Worm (Caenorhabditis elegans) whole organism, mixed stage, embryonic: Measurements from ENCODE around the gene attf-4.

Experiments used
- M03D4.4 ChIP-seq: sonication (generic microtip); optimal IDR thresholded peaks from 2 replicates; lab custom pipeline; 2017; ENCODE audit warnings: mild to moderate bottlenecking, missing genetic modification characterization, missing compliant biosample characterization
- bed-3 ChIP-seq: fragments of 200-800 bp; sonication (Bioruptor generic); optimal IDR thresholded peaks from 3 replicates; lab custom pipeline; 2018; ENCODE audit warnings: mild to moderate bottlenecking, missing genetic modification characterization, moderate library complexity, missing compliant biosample characterization
- blmp-1 ChIP-seq: fragments of 150-350 bp; optimal IDR thresholded peaks from 2 replicates; lab custom pipeline; 2014; ENCODE audit warnings: missing biosample characterization, missing genetic modification characterization
- ceh-39 ChIP-seq: fragments of 150-350 bp; optimal IDR thresholded peaks from 2 replicates; lab custom pipeline; 2014; ENCODE audit warnings: missing biosample characterization, missing genetic modification characterization
- ceh-43 ChIP-seq: fragments of 200-800 bp; sonication (Bioruptor generic); optimal IDR thresholded peaks from 2 replicates; lab custom pipeline; 2018; ENCODE audit warnings: mild to moderate bottlenecking, missing genetic modification characterization, moderate library complexity, missing compliant biosample characterization
- cnd-1 ChIP-seq: fragments of 200-800 bp; sonication (Bioruptor generic); optimal IDR thresholded peaks from 2 replicates; lab custom pipeline; 2018; ENCODE audit warnings: mild to moderate bottlenecking, missing genetic modification characterization, missing compliant biosample characterization
- drap-1 ChIP-seq: fragments of 200-800 bp; sonication (Bioruptor generic); optimal IDR thresholded peaks from 3 replicates; lab custom pipeline; 2018; ENCODE audit warnings: mild to moderate bottlenecking, missing genetic modification characterization, missing compliant biosample characterization
- elt-1 ChIP-seq: sonication (generic microtip); optimal IDR thresholded peaks from 2 replicates; lab custom pipeline; 2017; ENCODE audit warnings: missing genetic modification characterization, mild to moderate bottlenecking, missing compliant biosample characterization, antibody characterized with exemption, moderate library complexity, borderline replicate concordance; ENCODE audit not compliant: insufficient read depth
- elt-3 ChIP-seq: fragments of 150-350 bp; optimal IDR thresholded peaks from 2 replicates; lab custom pipeline; 2014; ENCODE audit warnings: missing biosample characterization, missing genetic modification characterization
- flh-1 ChIP-seq: fragments of 200-800 bp; sonication (Bioruptor generic); optimal IDR thresholded peaks from 2 replicates; lab custom pipeline; 2018; ENCODE audit warnings: mild to moderate bottlenecking, missing genetic modification characterization, moderate library complexity, missing compliant biosample characterization
- hlh-1 ChIP-seq: fragments of 150-350 bp; optimal IDR thresholded peaks from 2 replicates; lab custom pipeline; 2014; ENCODE audit warnings: missing biosample characterization, missing genetic modification reagents, missing genetic modification characterization
- lin-13 ChIP-seq: fragments of 150-350 bp; optimal IDR thresholded peaks from 2 replicates; lab custom pipeline; 2014; ENCODE audit warnings: missing biosample characterization, missing genetic modification characterization
- lin-32 ChIP-seq: fragments of 200-800 bp; sonication (Bioruptor generic); optimal IDR thresholded peaks from 2 replicates; lab custom pipeline; 2018; ENCODE audit warnings: mild to moderate bottlenecking, missing genetic modification characterization, missing compliant biosample characterization
- lsy-2 ChIP-seq: fragments of 150-350 bp; optimal IDR thresholded peaks from 2 replicates; lab custom pipeline; 2014; ENCODE audit warnings: missing biosample characterization, missing genetic modification characterization
- mep-1 ChIP-seq: fragments of 150-350 bp; optimal IDR thresholded peaks from 2 replicates; lab custom pipeline; 2017; ENCODE audit warnings: missing biosample characterization, missing genetic modification reagents, missing genetic modification characterization, inconsistent platforms
- mls-2 ChIP-seq: sonication (generic microtip); optimal IDR thresholded peaks from 2 replicates; lab custom pipeline; 2016; ENCODE audit warnings: mild to moderate bottlenecking, missing genetic modification characterization, moderate library complexity, missing compliant biosample characterization
- nhr-12 ChIP-seq: fragments of 150-350 bp; optimal IDR thresholded peaks from 2 replicates; lab custom pipeline; 2014; ENCODE audit warnings: missing biosample characterization, missing genetic modification characterization
- nhr-2 ChIP-seq: fragments of 150-350 bp; optimal IDR thresholded peaks from 2 replicates; lab custom pipeline; 2014; ENCODE audit warnings: missing biosample characterization, missing genetic modification characterization
- nhr-28 ChIP-seq: fragments of 150-350 bp; optimal IDR thresholded peaks from 2 replicates; lab custom pipeline; 2014; ENCODE audit warnings: missing biosample characterization, missing genetic modification characterization
- nhr-76 ChIP-seq: sonication (generic microtip); optimal IDR thresholded peaks from 2 replicates; lab custom pipeline; 2017; ENCODE audit warnings: missing biosample characterization, missing genetic modification characterization
- pha-4 ChIP-seq: fragments of 150-350 bp; optimal IDR thresholded peaks from 2 replicates; lab custom pipeline; 2018; ENCODE audit warnings: missing biosample characterization, missing genetic modification reagents, missing genetic modification characterization
- sem-2 ChIP-seq: fragments of 200-800 bp; sonication (Bioruptor generic); optimal IDR thresholded peaks from 2 replicates; lab custom pipeline; 2018; ENCODE audit warnings: mild to moderate bottlenecking, missing genetic modification characterization, missing compliant biosample characterization
- snpc-4 ChIP-seq: fragments of 150-350 bp; optimal IDR thresholded peaks from 2 replicates; lab custom pipeline; 2014; ENCODE audit warnings: missing biosample characterization, missing genetic modification characterization
- sptf-1 ChIP-seq: sonication (generic microtip); optimal IDR thresholded peaks from 2 replicates; lab custom pipeline; 2017; ENCODE audit warnings: mild to moderate bottlenecking, missing genetic modification characterization, moderate library complexity, missing compliant biosample characterization
- tbx-8 ChIP-seq: fragments of 200-800 bp; sonication (Bioruptor generic); optimal IDR thresholded peaks from 2 replicates; lab custom pipeline; 2018; ENCODE audit warnings: mild to moderate bottlenecking, missing genetic modification characterization, moderate library complexity, missing compliant biosample characterization
- unc-120 ChIP-seq: sonication (generic microtip); optimal IDR thresholded peaks from 2 replicates; lab custom pipeline; 2017; ENCODE audit warnings: missing genetic modification characterization, missing compliant biosample characterization; ENCODE audit not compliant: poor library complexity, severe bottlenecking
- unc-39 ChIP-seq: fragments of 150-350 bp; optimal IDR thresholded peaks from 2 replicates; lab custom pipeline; 2014; ENCODE audit warnings: missing biosample characterization, missing genetic modification characterization
- unc-62 ChIP-seq: fragments of 150-350 bp; optimal IDR thresholded peaks from 2 replicates; lab custom pipeline; 2014; ENCODE audit warnings: missing biosample characterization, missing genetic modification reagents, missing genetic modification characterization
- zip-8 ChIP-seq: fragments of 150-350 bp; optimal IDR thresholded peaks from 2 replicates; lab custom pipeline; 2014; ENCODE audit warnings: missing biosample characterization, missing genetic modification characterization

Gene attf-4

DNA sequence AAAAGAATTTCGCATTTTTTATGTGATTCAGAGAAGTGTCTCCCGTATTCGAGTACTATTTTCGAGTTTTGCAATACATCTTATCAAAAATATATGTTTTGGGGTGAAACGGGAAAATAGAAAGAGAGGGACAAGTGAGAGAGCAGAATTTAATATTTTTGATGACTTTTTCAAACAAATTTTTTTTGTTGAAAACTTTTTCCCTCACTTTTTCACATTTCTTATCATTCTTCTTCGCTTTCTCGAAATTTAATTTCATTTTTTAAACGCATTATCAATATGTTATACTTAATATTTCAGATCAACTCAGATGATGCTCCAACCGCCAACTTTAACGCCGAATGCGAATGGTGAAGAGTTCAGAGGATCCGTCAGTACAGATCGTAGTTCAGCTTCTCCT is at the start of gene attf-4:
Gene attf-4 (plus strand): TSS at position 301 of the 400 bp plus-strand sequence.
- TF ChIP-seq elt-1 (no peak), cnd-1 (no peak), ceh-43 (GFP tag; lab: Kevin White, UChicago) (no peak), sptf-1 (tag; lab: Kevin White, UChicago) (no peak), nhr-2 (tag; lab: Kevin White, UChicago) (no peak), lin-32 (no peak), elt-3 (tag; lab: Kevin White, UChicago) (no peak), nhr-76 (tag; lab: Kevin White, UChicago) (no peak)

DNA sequence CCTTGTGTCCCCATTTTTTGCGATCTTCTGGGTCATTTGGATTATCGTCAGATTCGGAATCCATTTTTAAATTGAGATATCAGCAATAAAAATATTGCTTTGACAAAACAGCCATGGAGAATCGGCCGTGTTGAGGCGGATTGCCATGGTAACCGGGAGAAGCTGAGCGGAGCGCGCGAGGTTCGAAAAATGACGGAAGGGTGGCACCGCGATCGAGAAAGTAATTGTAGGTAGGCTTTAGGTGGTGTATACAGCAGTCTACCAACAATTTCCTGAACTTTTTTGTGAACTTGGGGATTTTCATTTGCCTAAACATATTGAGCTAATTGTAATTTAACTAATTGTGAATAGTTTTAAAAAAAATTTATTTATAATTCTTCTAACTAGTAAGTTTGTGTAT is 41.0 kb upstream of the attf-4 start, which contains the start of gene ift-139:
Gene ift-139 (minus strand): TSS at position 101 of the 400 bp plus-strand sequence.
- TF ChIP-seq mep-1 (tag; lab: Kevin White, UChicago) (no peak), lin-13 (tag; lab: Kevin White, UChicago) (no peak), nhr-76 (tag; lab: Kevin White, UChicago) (no peak), tbx-8 (no peak), nhr-28 (tag; lab: Kevin White, UChicago) (no peak), blmp-1 (no peak), nhr-2 (tag; lab: Kevin White, UChicago) (no peak), lsy-2 (tag; lab: Kevin White, UChicago) (no peak), drap-1 (GFP tag; lab: Kevin White, UChicago) (no peak), unc-62 (GFP tag; lab: Kevin White, UChicago) (no peak)

DNA sequence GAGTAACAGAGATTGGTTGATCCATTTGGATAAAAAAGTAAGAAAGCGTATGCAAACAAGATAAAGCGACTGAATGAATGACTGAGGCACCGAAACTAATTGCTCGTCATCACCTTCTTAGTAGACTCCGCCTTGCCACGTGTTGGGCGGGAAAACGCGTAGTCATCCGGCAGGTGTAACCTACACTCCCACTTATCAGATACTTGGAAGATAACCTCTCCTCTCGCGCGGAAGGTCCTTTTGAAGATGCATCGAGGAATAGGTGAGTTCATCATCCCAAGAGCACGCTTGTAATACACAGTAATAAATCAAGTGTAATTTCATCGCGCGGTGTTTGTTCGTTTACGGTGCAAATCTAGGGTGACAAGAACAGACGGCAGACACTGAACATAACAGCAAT is 33.5 kb upstream of the attf-4 start, which contains the start of gene tbx-11:
Gene tbx-11 (minus strand): TSS at position 101 of the 400 bp plus-strand sequence.
- TF ChIP-seq nhr-2 (tag; lab: Kevin White, UChicago), result peak; percentile 29
- no peak for TF ChIP-seq nhr-76 (tag; lab: Kevin White, UChicago)

DNA sequence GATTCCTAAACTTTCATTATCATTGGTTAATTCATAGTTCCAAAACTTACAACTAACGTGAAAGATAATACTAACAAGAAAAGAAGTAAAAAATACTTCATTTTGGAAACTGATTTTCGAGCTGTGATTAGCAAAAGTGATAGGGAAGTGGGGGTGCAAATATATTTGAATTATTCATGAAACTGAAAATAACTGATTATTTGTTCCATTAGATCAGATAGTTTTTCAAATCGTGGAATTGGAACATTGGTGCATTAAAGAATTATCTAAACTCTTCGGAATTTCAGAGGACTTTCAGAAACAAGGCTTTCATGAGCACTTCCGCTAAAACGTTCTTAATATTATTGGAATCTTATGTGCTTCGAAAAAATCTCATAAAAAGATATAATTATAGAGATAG is 24.7 kb upstream of the attf-4 start, which contains the start of gene F40H6.5:
Gene F40H6.5 (minus strand): TSS at position 101 of the 400 bp plus-strand sequence.
- TF ChIP-seq mls-2 (tag; lab: Kevin White, UChicago) (no peak), ceh-43 (GFP tag; lab: Kevin White, UChicago) (no peak), elt-3 (tag; lab: Kevin White, UChicago) (no peak), M03D4.4 (no peak), blmp-1 (no peak), elt-1 (no peak), flh-1 (GFP tag; lab: Kevin White, UChicago) (no peak), sem-2 (GFP tag; lab: Kevin White, UChicago) (no peak), lin-32 (no peak), mep-1 (tag; lab: Kevin White, UChicago) (no peak), zip-8 (tag; lab: Kevin White, UChicago) (no peak), unc-62 (GFP tag; lab: Kevin White, UChicago) (no peak)

DNA sequence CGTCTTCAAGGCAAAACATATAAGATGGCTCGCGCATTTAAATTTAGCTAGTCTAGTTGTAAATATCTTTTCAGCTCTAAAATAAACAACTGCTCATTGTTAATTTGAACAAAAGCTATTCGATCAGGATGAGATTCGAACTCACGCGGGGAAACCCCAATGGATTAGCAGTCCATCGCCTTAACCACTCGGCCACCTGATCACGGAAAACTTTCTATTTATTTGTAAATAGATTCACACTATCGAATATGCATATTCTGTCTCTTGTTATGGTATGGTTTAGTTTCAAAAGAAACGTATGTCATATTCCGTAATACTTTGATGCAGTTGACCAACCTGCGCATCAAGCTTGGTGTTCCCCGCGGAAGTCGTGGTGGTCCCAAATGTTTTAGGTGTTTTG is 24.2 kb upstream of the attf-4 start:
- TF ChIP-seq drap-1 (GFP tag; lab: Kevin White, UChicago) (no peak), mls-2 (tag; lab: Kevin White, UChicago) (no peak), unc-39 (tag; lab: Kevin White, UChicago) (no peak), unc-62 (GFP tag; lab: Kevin White, UChicago) (no peak), ceh-39 (tag; lab: Kevin White, UChicago) (no peak), hlh-1 (tag; lab: Kevin White, UChicago) (no peak), elt-1 (no peak), pha-4 (no peak)

DNA sequence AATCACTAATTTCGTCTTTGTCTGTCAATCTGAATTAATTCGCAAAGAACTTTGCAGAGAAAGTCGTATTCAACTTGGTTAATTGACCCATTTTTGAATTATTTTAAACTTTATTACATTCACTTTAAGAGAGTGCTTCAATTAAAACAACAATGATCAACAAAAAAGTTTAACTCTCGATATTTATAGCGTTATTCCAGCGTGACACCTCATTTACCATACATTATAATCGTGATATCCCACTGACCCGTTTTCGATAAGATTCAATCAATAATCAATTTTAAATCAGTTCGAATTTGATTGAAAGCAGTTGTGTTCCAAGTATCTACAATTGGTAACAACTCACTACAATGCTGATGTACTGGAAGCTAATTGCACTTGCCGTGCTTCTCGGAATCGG is 23.6 kb upstream of the attf-4 start, which contains the start of gene clc-10:
Gene clc-10 (plus strand): TSS at position 301 of the 400 bp plus-strand sequence.
- TF ChIP-seq flh-1 (GFP tag; lab: Kevin White, UChicago) (no peak), drap-1 (GFP tag; lab: Kevin White, UChicago) (no peak), unc-62 (GFP tag; lab: Kevin White, UChicago) (no peak), bed-3 (no peak), pha-4 (no peak), elt-1 (no peak), nhr-76 (tag; lab: Kevin White, UChicago) (no peak)

DNA sequence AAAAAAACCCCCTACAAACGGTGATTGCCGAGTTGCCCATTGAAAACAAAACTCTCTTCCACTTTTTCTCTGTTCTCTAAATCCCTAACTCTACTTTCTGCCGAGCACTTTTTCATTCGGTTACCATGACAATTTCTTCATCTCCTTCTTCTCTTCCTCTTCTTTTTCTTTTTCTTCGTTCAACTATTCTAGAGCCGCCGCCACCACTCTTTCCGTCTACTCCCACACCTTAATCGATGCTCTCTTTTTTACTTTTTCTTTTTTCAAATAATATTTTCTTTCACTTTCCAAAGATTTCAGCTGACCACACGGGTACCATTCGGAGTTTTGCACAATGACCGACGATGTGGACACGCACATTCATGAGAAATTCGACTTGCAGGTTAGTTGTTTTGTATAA is 12.8 kb upstream of the attf-4 start, which contains the start of gene mapk-15:
Gene mapk-15 (plus strand): TSS at position 301 of the 400 bp plus-strand sequence.
- TF ChIP-seq unc-120 (tag; lab: Kevin White, UChicago) (no peak), lin-13 (tag; lab: Kevin White, UChicago) (no peak), sem-2 (GFP tag; lab: Kevin White, UChicago) (no peak), nhr-12 (tag; lab: Kevin White, UChicago) (no peak), elt-3 (tag; lab: Kevin White, UChicago) (no peak), zip-8 (tag; lab: Kevin White, UChicago) (no peak), nhr-2 (tag; lab: Kevin White, UChicago) (no peak), hlh-1 (tag; lab: Kevin White, UChicago) (no peak), M03D4.4 (no peak), ceh-39 (tag; lab: Kevin White, UChicago) (no peak), snpc-4 (tag; lab: Kevin White, UChicago) (no peak)
